Worm (Caenorhabditis elegans): ENCODE measurements around the gene F32A5.8.

ce11 chrII:7295917-7296316, 40.0 kb downstream of the F32A5.8 start, which contains the start of gene C30G12.6:
- no peak for TF ChIP-seq nhr-10 (tag; optimal IDR thresholded peaks at IDR 0.05)
- TF ChIP-seq Y5F2A.4 (GFP tag; optimal IDR thresholded peaks at IDR 0.05), result no peak
- no peak for TF ChIP-seq lir-3 (tag; optimal IDR thresholded peaks at IDR 0.05)
- no peak for TF ChIP-seq dmd-6 (GFP tag; IDR thresholded peaks at IDR 0.05)
- no peak for TF ChIP-seq ztf-7 (tag; optimal IDR thresholded peaks at IDR 0.05)
- TF ChIP-seq duxl-1 (tag; optimal IDR thresholded peaks at IDR 0.05; ENCODE audit: poor library complexity), result no peak
- TF ChIP-seq nhr-6 (tag; optimal IDR thresholded peaks at IDR 0.05), result no peak
- TF ChIP-seq zag-1 (tag; optimal IDR thresholded peaks at IDR 0.05), result no peak
- TF ChIP-seq egl-27 (tag; optimal IDR thresholded peaks at IDR 0.05), result no peak
- TF ChIP-seq nhr-11 (tag; optimal IDR thresholded peaks at IDR 0.05), result no peak

Measured in whole organism, L4 larva.